Fruit fly (Drosophila melanogaster) whole organism, pupa: Measurements from ENCODE around the gene Lasp.

ENCODE experiments used
- CG10348 ChIP-seq: fragments of 200-800 bp; sonication (Bioruptor generic); IDR thresholded peaks from 2 replicates; pipeline ENCODE4 v1.3.6; 2022; ENCODE audit warnings: missing biosample characterization, missing genetic modification characterization
- CG12605 ChIP-seq: fragments of 200-800 bp; sonication (Bioruptor generic); IDR thresholded peaks from 2 replicates; pipeline ENCODE4 v1.3.6; 2022; ENCODE audit warnings: missing biosample characterization, missing genetic modification characterization
- CG13204 ChIP-seq: fragments of 200-800 bp; sonication (Bioruptor generic); optimal IDR thresholded peaks from 2 replicates; lab custom pipeline; 2018; ENCODE audit warnings: missing biosample characterization, mild to moderate bottlenecking, missing genetic modification characterization, moderate library complexity
- CG14655 ChIP-seq: fragments of 200-800 bp; sonication (Bioruptor generic); optimal IDR thresholded peaks from 3 replicates; lab custom pipeline; 2017; ENCODE audit warnings: mild to moderate bottlenecking, missing biosample characterization, missing genetic modification reagents, missing genetic modification characterization
- CG15710 ChIP-seq: fragments of 200-800 bp; sonication (Bioruptor generic); optimal IDR thresholded peaks from 2 replicates; lab custom pipeline; 2018; ENCODE audit warnings: missing biosample characterization, mild to moderate bottlenecking, missing genetic modification characterization, moderate library complexity
- CG17806 ChIP-seq: fragments of 200-800 bp; sonication (Bioruptor generic); optimal IDR thresholded peaks from 2 replicates; lab custom pipeline; 2018; ENCODE audit warnings: missing biosample characterization, mild to moderate bottlenecking, missing genetic modification characterization, moderate library complexity
- CG32121 ChIP-seq: fragments of 200-800 bp; sonication (Bioruptor generic); IDR thresholded peaks from 2 replicates; pipeline ENCODE4 v1.3.6; 2022; ENCODE audit warnings: missing biosample characterization, missing genetic modification characterization
- CG34367 ChIP-seq: fragments of 200-800 bp; sonication (Bioruptor generic); optimal IDR thresholded peaks from 2 replicates; lab custom pipeline; 2018; ENCODE audit warnings: missing biosample characterization, mild to moderate bottlenecking, missing genetic modification characterization
- CG4496 ChIP-seq: fragments of 200-800 bp; sonication (Bioruptor generic); IDR thresholded peaks from 3 replicates; pipeline ENCODE4 v1.3.6; 2022; ENCODE audit warnings: missing biosample characterization, missing genetic modification characterization
- CG8159 ChIP-seq: fragments of 200-800 bp; sonication (Bioruptor generic); optimal IDR thresholded peaks from 3 replicates; lab custom pipeline; 2018; ENCODE audit warnings: missing biosample characterization, mild to moderate bottlenecking, missing genetic modification characterization, moderate library complexity
- CG8301 ChIP-seq: fragments of 200-800 bp; sonication (Bioruptor generic); optimal IDR thresholded peaks from 2 replicates; lab custom pipeline; 2018; ENCODE audit warnings: missing biosample characterization, mild to moderate bottlenecking, missing genetic modification characterization
- CG9948 ChIP-seq: fragments of 200-800 bp; sonication (Bioruptor generic); optimal IDR thresholded peaks from 2 replicates; lab custom pipeline; 2018; ENCODE audit warnings: missing biosample characterization, mild to moderate bottlenecking, missing genetic modification characterization, moderate library complexity
- D1 ChIP-seq: fragments of 200-800 bp; sonication (Bioruptor generic); optimal IDR thresholded peaks from 2 replicates; lab custom pipeline; 2018; ENCODE audit warnings: missing biosample characterization, mild to moderate bottlenecking, missing genetic modification characterization, moderate library complexity
- EcR ChIP-seq: fragments of 200-800 bp; sonication (Bioruptor generic); optimal IDR thresholded peaks from 3 replicates; lab custom pipeline; 2019; ENCODE audit warnings: missing biosample characterization, missing genetic modification characterization, mild to moderate bottlenecking, moderate library complexity, missing genetic modification reagents
- Ets98B ChIP-seq: fragments of 200-800 bp; sonication (Bioruptor generic); IDR thresholded peaks from 2 replicates; pipeline ENCODE4 v1.3.6; 2022; ENCODE audit warnings: missing biosample characterization, missing genetic modification characterization
- Pif1A ChIP-seq: fragments of 200-800 bp; sonication (Bioruptor generic); optimal IDR thresholded peaks from 3 replicates; lab custom pipeline; 2016; ENCODE audit warnings: missing biosample characterization, missing genetic modification characterization
- Pif1B ChIP-seq: fragments of 200-800 bp; sonication (Bioruptor generic); optimal IDR thresholded peaks from 3 replicates; lab custom pipeline; 2016; ENCODE audit warnings: missing biosample characterization, missing genetic modification characterization
- Snoo ChIP-seq: fragments of 200-800 bp; sonication (Bioruptor generic); optimal IDR thresholded peaks from 3 replicates; lab custom pipeline; 2017; ENCODE audit warnings: missing biosample characterization, mild to moderate bottlenecking, missing genetic modification characterization, inconsistent platforms
- fd96Ca ChIP-seq: fragments of 200-800 bp; sonication (Bioruptor generic); IDR thresholded peaks from 3 replicates; pipeline ENCODE4 v1.3.6; 2022; ENCODE audit warnings: missing biosample characterization, missing genetic modification characterization
- gl ChIP-seq: fragments of 200-800 bp; sonication (Bioruptor generic); optimal IDR thresholded peaks from 2 replicates; lab custom pipeline; 2018; ENCODE audit warnings: missing biosample characterization, mild to moderate bottlenecking, missing genetic modification characterization
- rn ChIP-seq: fragments of 200-800 bp; sonication (Bioruptor generic); IDR thresholded peaks from 2 replicates; pipeline ENCODE4 v1.3.6; 2022; ENCODE audit warnings: missing biosample characterization, missing genetic modification characterization

The Lasp gene

dm6 chr3L:16689491-16689890, 22.0 kb downstream of the Lasp start:
- no peak for TF ChIP-seq D1 (tag; lab: Kevin White, UChicago)
- peak; percentile 4 for TF ChIP-seq gl
- 0 out of 3 replicates have a peak, but pooled peaks have one; percentile 13 for TF ChIP-seq fd96Ca (GFP tag; lab: Robert Waterston, UW)
- TF ChIP-seq CG8301 (tag; lab: Kevin White, UChicago) = no peak
- no peak for TF ChIP-seq CG13204 (GFP tag; lab: Kevin White, UChicago)

dm6 chr3L:16683007-16683406, 28.5 kb downstream of the Lasp start:
- TF ChIP-seq CG8301 (tag; lab: Kevin White, UChicago) (peak; percentile 57), CG14655 (peak; percentile 66), Ets98B (GFP tag; lab: Robert Waterston, UW) (no peak), D1 (tag; lab: Kevin White, UChicago) (no peak), CG13204 (GFP tag; lab: Kevin White, UChicago) (no peak), Pif1A (GFP tag; lab: Kevin White, UChicago) (no peak), CG32121 (GFP tag; lab: Robert Waterston, UW) (peak; percentile 31; the same call in 1 of the 2 replicates), CG10348 (no peak), EcR (GFP tag; lab: Kevin White, UChicago) (peak; percentile 29), CG34367 (peak; percentile 12)
- TF ChIP-seq, all 21 proteins: peak for 5

- no peak for TF ChIP-seq CG8159 (tag; lab: Kevin White, UChicago)
Measured at dm6 chr3L:16682371-16682770, 29.1 kb downstream of the Lasp start.

- TF ChIP-seq CG15710 (tag; lab: Kevin White, UChicago) (no peak), CG12605 (GFP tag; lab: Robert Waterston, UW) (no peak), EcR (GFP tag; lab: Kevin White, UChicago) (no peak), Pif1B (no peak), CG13204 (GFP tag; lab: Kevin White, UChicago) (no peak), Snoo (tag; lab: Kevin White, UChicago) (no peak), CG14655 (no peak), gl (no peak), CG34367 (no peak), CG4496 (GFP tag; lab: Robert Waterston, UW) (no peak)
Measured at dm6 chr3L:16679492-16680120, 31.9 kb downstream of the Lasp start.

- no peak for TF ChIP-seq CG8159 (tag; lab: Kevin White, UChicago)
- TF ChIP-seq D1 (tag; lab: Kevin White, UChicago) = peak; percentile 57
Measured at dm6 chr3L:16673367-16674014, 38.0 kb downstream of the Lasp start, which contains the start of the genes zetaCOP and CG13032. zetaCOP (minus strand) TSS chr3L:16673555. CG13032 (plus strand) TSS chr3L:16673964.

dm6 chr3L:16670882-16671675, 40.4 kb downstream of the Lasp start:
- TF ChIP-seq CG10348 (no peak), fd96Ca (GFP tag; lab: Robert Waterston, UW) (no peak), gl (no peak), CG14655 (no peak), CG34367 (no peak), CG12605 (GFP tag; lab: Robert Waterston, UW) (no peak), rn (GFP tag; lab: Robert Waterston, UW) (no peak), Ets98B (GFP tag; lab: Robert Waterston, UW) (no peak), CG17806 (tag; lab: Kevin White, UChicago) (no peak), CG9948 (tag; lab: Kevin White, UChicago) (no peak), Snoo (tag; lab: Kevin White, UChicago) (no peak), Pif1B (no peak), CG4496 (GFP tag; lab: Robert Waterston, UW) (no peak), CG13204 (GFP tag; lab: Kevin White, UChicago) (no peak), EcR (GFP tag; lab: Kevin White, UChicago) (no peak), CG8301 (tag; lab: Kevin White, UChicago) (no peak), CG15710 (tag; lab: Kevin White, UChicago) (no peak), CG32121 (GFP tag; lab: Robert Waterston, UW) (no peak), CG8159 (tag; lab: Kevin White, UChicago) (no peak)
- TF ChIP-seq, all 21 proteins: peak for 0
